Fruit fly (Drosophila melanogaster) whole organism, embryonic: ENCODE measurements around the gene cu.
A peak's percentile ranks its signal among the peaks of the same experiment; 100 is the strongest.

Source experiments
- B-H2 ChIP-seq: fragments of 200-800 bp; sonication (Bioruptor generic); optimal IDR thresholded peaks from 2 replicates; lab custom pipeline; 2018; ENCODE audit warnings: missing biosample characterization, mild to moderate bottlenecking, missing genetic modification characterization
- Bdp1 ChIP-seq: fragments of 200-800 bp; sonication (Bioruptor generic); optimal IDR thresholded peaks from 3 replicates; lab custom pipeline; 2016; ENCODE audit warnings: missing biosample characterization, missing genetic modification characterization
- Bteb2 ChIP-seq: fragments of 200-800 bp; sonication (Bioruptor generic); optimal IDR thresholded peaks from 2 replicates; lab custom pipeline; 2016; ENCODE audit warnings: missing biosample characterization, missing genetic modification characterization
- CG10366 ChIP-seq: fragments of 200-800 bp; sonication (Bioruptor generic); IDR thresholded peaks from 2 replicates; pipeline ENCODE4 v1.3.6; 2022; ENCODE audit warnings: missing biosample characterization, missing genetic modification characterization
- CG13123 ChIP-seq: fragments of 200-800 bp; sonication (Bioruptor generic); optimal IDR thresholded peaks from 2 replicates; lab custom pipeline; 2016; ENCODE audit warnings: missing biosample characterization, missing genetic modification characterization
- CG13296 ChIP-seq: fragments of 200-800 bp; sonication (Bioruptor generic); optimal IDR thresholded peaks from 3 replicates; lab custom pipeline; 2018; ENCODE audit warnings: missing biosample characterization, mild to moderate bottlenecking, missing genetic modification characterization
- CG15011 ChIP-seq: fragments of 200-800 bp; sonication (Bioruptor generic); optimal IDR thresholded peaks from 3 replicates; lab custom pipeline; 2018; ENCODE audit warnings: missing biosample characterization, mild to moderate bottlenecking, missing genetic modification characterization
- CG15479 ChIP-seq: fragments of 200-800 bp; sonication (Bioruptor generic); optimal IDR thresholded peaks from 3 replicates; lab custom pipeline; 2019; ENCODE audit warnings: missing biosample characterization, mild to moderate bottlenecking, missing genetic modification characterization, moderate library complexity
- CG15696 ChIP-seq: fragments of 200-800 bp; sonication (Bioruptor generic); optimal IDR thresholded peaks from 2 replicates; lab custom pipeline; 2019; ENCODE audit warnings: missing biosample characterization, mild to moderate bottlenecking, missing genetic modification characterization, moderate library complexity
- CG17829 ChIP-seq: fragments of 200-800 bp; optimal IDR thresholded peaks from 2 replicates; lab custom pipeline; 2019; ENCODE audit warnings: missing biosample characterization, mild to moderate bottlenecking, missing genetic modification characterization, moderate library complexity
- CG2202 ChIP-seq: fragments of 200-800 bp; sonication (Bioruptor generic); optimal IDR thresholded peaks from 2 replicates; lab custom pipeline; 2018; ENCODE audit warnings: missing biosample characterization, mild to moderate bottlenecking, missing genetic modification characterization
- CG31441 ChIP-seq: fragments of 200-800 bp; sonication (Bioruptor generic); IDR thresholded peaks from 2 replicates; pipeline ENCODE4 v1.3.6; 2022; ENCODE audit warnings: missing biosample characterization, missing genetic modification characterization
- CG3163 ChIP-seq: fragments of 200-800 bp; sonication (Bioruptor generic); optimal IDR thresholded peaks from 3 replicates; lab custom pipeline; 2016; ENCODE audit warnings: missing biosample characterization, missing genetic modification characterization
- CG32767 ChIP-seq: fragments of 200-800 bp; sonication (Bioruptor generic); IDR thresholded peaks from 2 replicates; pipeline ENCODE4 v1.3.6; 2022; ENCODE audit warnings: missing biosample characterization, missing genetic modification characterization
- CG3281 ChIP-seq: fragments of 200-800 bp; sonication (Bioruptor generic); optimal IDR thresholded peaks from 3 replicates; lab custom pipeline; 2017; ENCODE audit warnings: missing biosample characterization, mild to moderate bottlenecking, missing genetic modification characterization
- CG34376 ChIP-seq: fragments of 200-800 bp; sonication (Bioruptor generic); optimal IDR thresholded peaks from 2 replicates; lab custom pipeline; 2018; ENCODE audit warnings: missing biosample characterization, mild to moderate bottlenecking, missing genetic modification characterization
- CG7357 ChIP-seq: fragments of 200-800 bp; sonication (Bioruptor generic); IDR thresholded peaks from 3 replicates; pipeline ENCODE4 v1.3.6; 2022; ENCODE audit warnings: missing biosample characterization, missing genetic modification characterization
- D19A ChIP-seq: fragments of 200-800 bp; optimal IDR thresholded peaks from 3 replicates; lab custom pipeline; 2019; ENCODE audit warnings: missing biosample characterization, mild to moderate bottlenecking, missing genetic modification characterization, moderate library complexity
- Dp ChIP-seq: fragments of 200-800 bp; sonication (Bioruptor generic); optimal IDR thresholded peaks from 2 replicates; lab custom pipeline; 2018; ENCODE audit warnings: missing biosample characterization, mild to moderate bottlenecking, missing genetic modification characterization, moderate library complexity
- Fer2 ChIP-seq: fragments of 200-800 bp; sonication (Bioruptor generic); optimal IDR thresholded peaks from 2 replicates; lab custom pipeline; 2018; ENCODE audit warnings: missing biosample characterization, mild to moderate bottlenecking, missing genetic modification characterization, moderate library complexity
- GATAe ChIP-seq: fragments of 200-800 bp; sonication (Bioruptor generic); conservative IDR thresholded peaks from 2 replicates; pipeline ENCODE4 v1.3.6; 2022; ENCODE audit warnings: missing biosample characterization, missing genetic modification characterization
- HLH54F ChIP-seq: fragments of 200-800 bp; sonication (Bioruptor generic); optimal IDR thresholded peaks from 3 replicates; lab custom pipeline; 2016; ENCODE audit warnings: missing biosample characterization, missing genetic modification characterization
- Hmx ChIP-seq: fragments of 200-800 bp; sonication (Bioruptor generic); optimal IDR thresholded peaks from 2 replicates; lab custom pipeline; 2016; ENCODE audit warnings: missing biosample characterization, missing genetic modification characterization
- Hr51 ChIP-seq, 2 experiments: fragments of 200-800 bp; sonication (Bioruptor generic); optimal IDR thresholded peaks; 2 replicates in 1 of 2; 3 replicates in 1 of 2; lab custom pipeline; 2016 to 2018; ENCODE audit warnings: missing biosample characterization in 2 of 2, missing genetic modification characterization in 2 of 2, mild to moderate bottlenecking in 1 of 2, moderate library complexity in 1 of 2
- Lhr ChIP-seq: fragments of 200-800 bp; sonication (Bioruptor generic); optimal IDR thresholded peaks from 3 replicates; lab custom pipeline; 2017; ENCODE audit warnings: mild to moderate bottlenecking, missing biosample characterization, missing genetic modification reagents, missing genetic modification characterization
- Lpt ChIP-seq: fragments of >200 bp; optimal IDR thresholded peaks from 2 replicates; lab custom pipeline; 2018; ENCODE audit warnings: missing biosample characterization, missing genetic modification characterization
- Mad ChIP-seq: fragments of 200-800 bp; sonication (Bioruptor generic); optimal IDR thresholded peaks from 2 replicates; lab custom pipeline; 2016; ENCODE audit warnings: missing biosample characterization, missing genetic modification characterization
- NfI ChIP-seq: fragments of 200-800 bp; sonication (Bioruptor generic); optimal IDR thresholded peaks from 3 replicates; lab custom pipeline; 2018; ENCODE audit warnings: missing biosample characterization, mild to moderate bottlenecking, missing genetic modification characterization, moderate library complexity
- Opbp ChIP-seq: fragments of 200-800 bp; sonication (Bioruptor generic); IDR thresholded peaks from 3 replicates; pipeline ENCODE4 v1.3.6; 2022; ENCODE audit warnings: missing biosample characterization, missing genetic modification characterization; ENCODE audit not compliant: partially characterized antibody
- Pdp1 ChIP-seq, 2 experiments: fragments of 200-800 bp; sonication (Bioruptor generic); optimal IDR thresholded peaks; 3 replicates each; lab custom pipeline; 2016; ENCODE audit warnings: missing biosample characterization in 2 of 2, missing genetic modification characterization in 2 of 2, mild to moderate bottlenecking in 1 of 2, moderate library complexity in 1 of 2
- Stat92E ChIP-seq, 3 experiments: fragments of >200 bp in 2 of 3; fragments of 200-800 bp in 1 of 3; sonication (Bioruptor generic) in 1 of 3; optimal IDR thresholded peaks; 2 replicates each; lab custom pipeline; 2017 to 2019; ENCODE audit warnings: missing biosample characterization in 3 of 3, missing genetic modification characterization in 3 of 3, mild to moderate bottlenecking in 1 of 3, moderate library complexity in 1 of 3
- Vsx1 ChIP-seq: fragments of 200-800 bp; sonication (Bioruptor generic); optimal IDR thresholded peaks from 2 replicates; lab custom pipeline; 2017; ENCODE audit warnings: missing biosample characterization, mild to moderate bottlenecking, missing genetic modification characterization, missing genetic modification reagents
- ab ChIP-seq: fragments of 200-800 bp; sonication (Bioruptor generic); optimal IDR thresholded peaks from 2 replicates; lab custom pipeline; 2016; ENCODE audit warnings: missing biosample characterization, missing genetic modification characterization
- ato ChIP-seq: fragments of 200-800 bp; sonication (Bioruptor generic); IDR thresholded peaks from 2 replicates; pipeline ENCODE4 v1.3.6; 2022; ENCODE audit warnings: missing biosample characterization, missing genetic modification characterization; ENCODE audit not compliant: partially characterized antibody
- bowl ChIP-seq: fragments of 200-800 bp; sonication (Bioruptor generic); IDR thresholded peaks from 2 replicates; pipeline ENCODE4 v1.3.6; 2022; ENCODE audit warnings: missing biosample characterization, missing genetic modification characterization
- btn ChIP-seq: fragments of 200-800 bp; sonication (Bioruptor generic); optimal IDR thresholded peaks from 2 replicates; lab custom pipeline; 2016; ENCODE audit warnings: missing biosample characterization, missing genetic modification characterization
- da ChIP-seq: fragments of 200-800 bp; sonication (Bioruptor generic); optimal IDR thresholded peaks from 2 replicates; lab custom pipeline; 2016; ENCODE audit warnings: missing biosample characterization, missing genetic modification characterization
- dysf ChIP-seq: fragments of 200-800 bp; sonication (Bioruptor generic); IDR thresholded peaks from 3 replicates; pipeline ENCODE4 v1.3.6; 2022; ENCODE audit warnings: missing biosample characterization, missing genetic modification characterization
- emc ChIP-seq: fragments of 200-800 bp; sonication (Bioruptor generic); optimal IDR thresholded peaks from 2 replicates; lab custom pipeline; 2016; ENCODE audit warnings: missing biosample characterization, missing genetic modification characterization
- ems ChIP-seq: fragments of 200-800 bp; sonication (Bioruptor generic); optimal IDR thresholded peaks from 3 replicates; lab custom pipeline; 2016; ENCODE audit warnings: missing biosample characterization, missing genetic modification characterization
- fd3F ChIP-seq: fragments of 200-800 bp; sonication (Bioruptor generic); optimal IDR thresholded peaks from 2 replicates; lab custom pipeline; 2018; ENCODE audit warnings: missing biosample characterization, mild to moderate bottlenecking, missing genetic modification characterization, moderate library complexity
- gcm ChIP-seq: fragments of 200-800 bp; sonication (Bioruptor generic); optimal IDR thresholded peaks from 2 replicates; lab custom pipeline; 2019; ENCODE audit warnings: missing biosample characterization, mild to moderate bottlenecking, missing genetic modification characterization, moderate library complexity
- jumu ChIP-seq: fragments of 200-800 bp; sonication (Bioruptor generic); optimal IDR thresholded peaks from 3 replicates; lab custom pipeline; 2016; ENCODE audit warnings: missing biosample characterization, missing genetic modification characterization
- mld ChIP-seq: fragments of 200-800 bp; sonication (Bioruptor generic); IDR thresholded peaks from 3 replicates; pipeline ENCODE4 v1.3.6; 2022; ENCODE audit warnings: missing biosample characterization, missing genetic modification characterization; ENCODE audit not compliant: partially characterized antibody
- nau ChIP-seq: fragments of 200-800 bp; sonication (Bioruptor generic); optimal IDR thresholded peaks from 3 replicates; lab custom pipeline; 2017; ENCODE audit warnings: missing biosample characterization, mild to moderate bottlenecking, missing genetic modification characterization, missing genetic modification reagents
- ro ChIP-seq: fragments of 200-800 bp; sonication (Bioruptor generic); IDR thresholded peaks from 2 replicates; pipeline ENCODE4 v1.3.6; 2022; ENCODE audit warnings: missing biosample characterization, missing genetic modification characterization
- shn ChIP-seq: fragments of 200-800 bp; sonication (Bioruptor generic); optimal IDR thresholded peaks from 3 replicates; lab custom pipeline; 2016; ENCODE audit warnings: missing biosample characterization, missing genetic modification characterization
- sima ChIP-seq: fragments of 200-800 bp; sonication (Bioruptor generic); optimal IDR thresholded peaks from 2 replicates; lab custom pipeline; 2016; ENCODE audit warnings: missing biosample characterization, missing genetic modification characterization
- so ChIP-seq: fragments of 200-800 bp; sonication (Bioruptor generic); IDR thresholded peaks from 3 replicates; pipeline ENCODE4 v1.3.6; 2022; ENCODE audit warnings: missing biosample characterization, missing genetic modification characterization
- tin ChIP-seq: fragments of 200-800 bp; sonication (Bioruptor generic); optimal IDR thresholded peaks from 3 replicates; lab custom pipeline; 2016; ENCODE audit warnings: missing biosample characterization, missing genetic modification characterization

The cu gene

DNA sequence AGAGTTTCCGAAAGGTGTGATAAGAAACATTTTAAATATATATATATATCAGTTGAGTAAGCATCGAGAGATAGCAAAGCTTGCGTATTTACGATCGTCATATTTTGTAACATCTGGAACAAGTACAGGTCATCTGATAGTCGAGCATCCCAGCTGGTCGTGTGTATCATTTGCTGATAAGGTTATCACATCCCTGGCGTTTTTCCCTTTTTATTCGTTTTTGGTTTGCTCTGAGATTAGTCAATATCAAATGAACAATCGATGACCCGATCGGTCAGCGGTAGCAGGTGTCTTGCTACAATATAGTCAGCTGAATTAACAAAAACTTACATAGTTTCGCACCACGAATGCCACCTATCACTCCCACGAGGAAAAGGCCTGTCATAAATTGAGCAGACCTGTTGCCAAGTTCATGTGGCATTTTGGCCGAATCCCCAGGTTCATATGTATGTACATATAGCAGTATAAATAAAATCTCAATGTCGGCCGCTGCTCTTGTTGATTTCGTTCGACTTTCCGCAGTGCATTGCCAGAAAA is 3.6 kb downstream of the cu start (continued):
- no peak for TF ChIP-seq Hmx
- TF ChIP-seq da (GFP tag; lab: Kevin White, UChicago): no peak
- peak; percentile 15 for TF ChIP-seq fd3F (GFP tag; lab: Kevin White, UChicago)
- no peak for TF ChIP-seq bowl (GFP tag; lab: Robert Waterston, UW)
- no peak for TF ChIP-seq CG13296 (GFP tag; lab: Kevin White, UChicago)
- peak; percentile 16 for TF ChIP-seq nau
- TF ChIP-seq CG7357 (GFP tag; lab: Robert Waterston, UW): peak; percentile 40; the same call in 1 of the 3 replicates
- no peak for TF ChIP-seq Opbp
- TF ChIP-seq Bteb2 (GFP tag; lab: Kevin White, UChicago): no peak
- TF ChIP-seq CG31441: no peak; the same call in 1 of the 2 replicates
- TF ChIP-seq Lhr (GFP tag; lab: Kevin White, UChicago): no peak
- peak; percentile 59 for TF ChIP-seq D19A
- TF ChIP-seq btn (GFP tag; lab: Kevin White, UChicago): no peak
- TF ChIP-seq CG3163 (GFP tag; lab: Kevin White, UChicago): no peak
- no peak for TF ChIP-seq sima
- peak; percentile 87 for TF ChIP-seq GATAe (GFP tag; lab: Robert Waterston, UW)
- no peak for TF ChIP-seq mld (GFP tag; lab: Robert Waterston, UW)
- no peak for TF ChIP-seq ro (GFP tag; lab: Robert Waterston, UW)
- TF ChIP-seq shn (GFP tag; lab: Kevin White, UChicago): no peak
- TF ChIP-seq Dp (GFP tag; lab: Kevin White, UChicago): no peak
- TF ChIP-seq jumu: no peak
- no peak for TF ChIP-seq ab (GFP tag; lab: Kevin White, UChicago)
- TF ChIP-seq emc: no peak
- no peak for TF ChIP-seq B-H2
- TF ChIP-seq Mad (GFP tag; lab: Kevin White, UChicago): no peak
- TF ChIP-seq gcm (GFP tag; lab: Kevin White, UChicago): no peak
- no peak for TF ChIP-seq Stat92E (GFP tag; optimal IDR thresholded peaks at IDR 0.05; lab: Kevin White, UChicago)
- peak; percentile 7 for TF ChIP-seq CG15011 (GFP tag; lab: Kevin White, UChicago)
- TF ChIP-seq Pdp1 (GFP tag; optimal IDR thresholded peaks at IDR 0.05; lab: Kevin White, UChicago): peak in 1 of 2 experiments; percentile 66
- TF ChIP-seq CG15479 (GFP tag; lab: Kevin White, UChicago): no peak
- no peak for TF ChIP-seq CG13123 (GFP tag; lab: Kevin White, UChicago)
- no peak for TF ChIP-seq Vsx1 (GFP tag; lab: Kevin White, UChicago)
- TF ChIP-seq ems: peak; percentile 15
- no peak for TF ChIP-seq so
- peak; percentile 60 for TF ChIP-seq NfI
- TF ChIP-seq tin (GFP tag; lab: Kevin White, UChicago): peak; percentile 5
- peak; percentile 49 for TF ChIP-seq CG34376 (GFP tag; lab: Kevin White, UChicago)
- TF ChIP-seq CG2202 (tag; lab: Kevin White, UChicago): no peak
- TF ChIP-seq Lpt (GFP tag; lab: Kevin White, UChicago): no peak
- TF ChIP-seq Bdp1 (GFP tag; lab: Kevin White, UChicago): no peak
- TF ChIP-seq CG3281: peak; percentile 63
- TF ChIP-seq CG10366 (GFP tag; lab: Robert Waterston, UW): peak; percentile 67
- TF ChIP-seq dysf (GFP tag; lab: Robert Waterston, UW): peak; percentile 73
- no peak for TF ChIP-seq Fer2 (tag; lab: Kevin White, UChicago)
- no peak for TF ChIP-seq CG15696 (tag; lab: Kevin White, UChicago)
- TF ChIP-seq HLH54F (GFP tag; lab: Kevin White, UChicago): no peak
- no peak for TF ChIP-seq ato (GFP tag; lab: Robert Waterston, UW)
- no peak for TF ChIP-seq CG17829 (tag; lab: Kevin White, UChicago)
- peak; percentile 46; the same call in 1 of the 2 replicates for TF ChIP-seq CG32767 (GFP tag; lab: Robert Waterston, UW)
- TF ChIP-seq Hr51 (GFP tag; optimal IDR thresholded peaks at IDR 0.05; lab: Kevin White, UChicago): peak in 1 of 2 experiments; percentile 77
